Worm (Caenorhabditis elegans) whole organism, L4/young adult: ENCODE data around the gene W06E11.1.

ENCODE experiments used
- W03F9.2 ChIP-seq: fragments of 150-350 bp; optimal IDR thresholded peaks from 2 replicates; lab custom pipeline; 2014; ENCODE audit warnings: missing biosample characterization, missing genetic modification characterization
- dao-5 ChIP-seq: sonication (generic microtip); optimal IDR thresholded peaks from 2 replicates; lab custom pipeline; 2016; ENCODE audit warnings: missing genotype, missing genetic modification characterization, moderate library complexity, missing compliant biosample characterization
- him-1 ChIP-seq: sonication (generic microtip); optimal IDR thresholded peaks from 2 replicates; lab custom pipeline; 2016; ENCODE audit warnings: missing genotype, missing genetic modification reagents, missing genetic modification characterization, missing compliant biosample characterization

ce11 chrIII:657241-657640 is 15.4 kb downstream of the W06E11.1 start:
- TF ChIP-seq him-1 (tag; lab: Kevin White, UChicago) (no peak), dao-5 (tag; lab: Kevin White, UChicago) (no peak), W03F9.2 (tag; lab: Kevin White, UChicago) (no peak)
